Fruit fly (Drosophila melanogaster): ENCODE data around the gene RnrL.

The RnrL gene

dm6 chr2L:10351130-10351529, 23.4 kb upstream of the RnrL start:
- TF ChIP-seq Sox102F (GFP tag; optimal IDR thresholded peaks at IDR 0.05) (no peak), Ets96B (tag; optimal IDR thresholded peaks at IDR 0.05) (no peak), CG6163 (GFP tag; IDR thresholded peaks at IDR 0.05) (no peak), Hr39 (GFP tag; optimal IDR thresholded peaks at IDR 0.05) (no peak), CG6276 (GFP tag; optimal IDR thresholded peaks at IDR 0.05) (no peak), Ets21C (GFP tag; optimal IDR thresholded peaks at IDR 0.05) (no peak), topi (GFP tag; optimal IDR thresholded peaks at IDR 0.05) (no peak), Hr4 (GFP tag; optimal IDR thresholded peaks at IDR 0.05) (no peak), CG16779 (tag; optimal IDR thresholded peaks at IDR 0.05) (no peak), net (GFP tag; optimal IDR thresholded peaks at IDR 0.05) (no peak), Lpt (GFP tag; optimal IDR thresholded peaks at IDR 0.05) (no peak), vri (GFP tag; optimal IDR thresholded peaks at IDR 0.05) (no peak), dac (GFP tag; optimal IDR thresholded peaks at IDR 0.05) (no peak), CG4318 (GFP tag; optimal IDR thresholded peaks at IDR 0.05) (no peak), Eip93F (GFP tag; optimal IDR thresholded peaks at IDR 0.05) (no peak), OdsH (GFP tag; optimal IDR thresholded peaks at IDR 0.05) (no peak), achi (GFP tag; optimal IDR thresholded peaks at IDR 0.05) (no peak), CG8319 (GFP tag; optimal IDR thresholded peaks at IDR 0.05) (no peak), Eip78C (GFP tag) (no peak)

- TF ChIP-seq CG11902 (GFP tag; optimal IDR thresholded peaks at IDR 0.05) = no peak
- no peak for TF ChIP-seq achi (GFP tag; optimal IDR thresholded peaks at IDR 0.05)
- TF ChIP-seq Sox102F (GFP tag; optimal IDR thresholded peaks at IDR 0.05) = no peak
- TF ChIP-seq fd59A (GFP tag; optimal IDR thresholded peaks at IDR 0.05) = no peak
- TF ChIP-seq Met (GFP tag; optimal IDR thresholded peaks at IDR 0.05) = no peak
These were observed 16.4 kb upstream of the RnrL start, which contains the start of gene Frmd5 for dm6 chr2L:10344029-10344606. Frmd5 (plus strand) TSS chr2L:10344442.

- TF ChIP-seq CG10631 (GFP tag; optimal IDR thresholded peaks at IDR 0.05) (no peak), CG16779 (tag; optimal IDR thresholded peaks at IDR 0.05) (no peak), CG3919 (GFP tag; optimal IDR thresholded peaks at IDR 0.05) (no peak), Eip78C (GFP tag) (no peak), Lpt (GFP tag; optimal IDR thresholded peaks at IDR 0.05) (no peak), Ets21C (GFP tag; optimal IDR thresholded peaks at IDR 0.05) (no peak), Met (GFP tag; optimal IDR thresholded peaks at IDR 0.05) (no peak), cyc (GFP tag; optimal IDR thresholded peaks at IDR 0.05) (no peak), topi (GFP tag; optimal IDR thresholded peaks at IDR 0.05) (no peak), Hr4 (GFP tag; optimal IDR thresholded peaks at IDR 0.05) (no peak), CG6854 (GFP tag; optimal IDR thresholded peaks at IDR 0.05) (no peak), OdsH (GFP tag; optimal IDR thresholded peaks at IDR 0.05) (no peak), Sox14 (GFP tag; optimal IDR thresholded peaks at IDR 0.05) (no peak)
These were observed 14.7 kb upstream of the RnrL start, which contains the start of gene Sps2 for dm6 chr2L:10342471-10342870. Sps2 (plus strand) TSS chr2L:10342594.

- no peak for TF ChIP-seq CG11294 (GFP tag; IDR thresholded peaks at IDR 0.05)
- no peak for TF ChIP-seq CG8319 (GFP tag; optimal IDR thresholded peaks at IDR 0.05)
- no peak for TF ChIP-seq CG1621 (tag; optimal IDR thresholded peaks at IDR 0.05)
- TF ChIP-seq CG10669 (GFP tag; optimal IDR thresholded peaks at IDR 0.05) = no peak
- TF ChIP-seq CG3919 (GFP tag; optimal IDR thresholded peaks at IDR 0.05) = no peak
- TF ChIP-seq dsx (GFP tag; optimal IDR thresholded peaks at IDR 0.05; ENCODE audit: poor library complexity, severe bottlenecking) = peak; percentile 27
- peak; percentile 25 for TF ChIP-seq CG8632 (GFP tag; optimal IDR thresholded peaks at IDR 0.05)
- no peak for TF ChIP-seq CG6276 (GFP tag; optimal IDR thresholded peaks at IDR 0.05)
- peak; percentile 3 for TF ChIP-seq Sox14 (GFP tag; optimal IDR thresholded peaks at IDR 0.05)
- TF ChIP-seq net (GFP tag; optimal IDR thresholded peaks at IDR 0.05) = no peak
- TF ChIP-seq Lpt (GFP tag; optimal IDR thresholded peaks at IDR 0.05) = no peak
- no peak for TF ChIP-seq Ets21C (GFP tag; optimal IDR thresholded peaks at IDR 0.05)
- TF ChIP-seq Ets96B (tag; optimal IDR thresholded peaks at IDR 0.05) = peak; percentile 26
- TF ChIP-seq Eip78C (GFP tag) = no peak
- TF ChIP-seq CG6792 (GFP tag; optimal IDR thresholded peaks at IDR 0.05) = no peak
- TF ChIP-seq CG6808 (GFP tag; optimal IDR thresholded peaks at IDR 0.05) = no peak
- TF ChIP-seq salr (GFP tag; optimal IDR thresholded peaks at IDR 0.05) = no peak
- TF ChIP-seq dac (GFP tag; optimal IDR thresholded peaks at IDR 0.05) = no peak
- TF ChIP-seq esn (GFP tag; optimal IDR thresholded peaks at IDR 0.05) = peak; percentile 29
- no peak for TF ChIP-seq fd59A (GFP tag; optimal IDR thresholded peaks at IDR 0.05)
- TF ChIP-seq CG15336 (GFP tag; IDR thresholded peaks at IDR 0.05) = no peak; the same call in 1 of the 2 replicates
- no peak for TF ChIP-seq CG6854 (GFP tag; optimal IDR thresholded peaks at IDR 0.05)
- no peak for TF ChIP-seq CG4318 (GFP tag; optimal IDR thresholded peaks at IDR 0.05)
- TF ChIP-seq Hr38 (GFP tag; optimal IDR thresholded peaks at IDR 0.05) = no peak
- TF ChIP-seq cyc (GFP tag; optimal IDR thresholded peaks at IDR 0.05) = no peak
- TF ChIP-seq Eip93F (GFP tag; optimal IDR thresholded peaks at IDR 0.05) = peak; percentile 17
- no peak for TF ChIP-seq CG34406 (GFP tag; optimal IDR thresholded peaks at IDR 0.05)
- no peak for TF ChIP-seq CG11762 (GFP tag; optimal IDR thresholded peaks at IDR 0.05; ENCODE audit: insufficient read depth)
- no peak for TF ChIP-seq CG7368 (GFP tag; optimal IDR thresholded peaks at IDR 0.05)
- TF ChIP-seq pdm3 (GFP tag; optimal IDR thresholded peaks at IDR 0.05) = peak; percentile 23
- TF ChIP-seq CG8119 (GFP tag; IDR thresholded peaks at IDR 0.05) = no peak
These were observed 13.7 kb upstream of the RnrL start, which contains the start of gene CG31715 for dm6 chr2L:10341405-10341804. CG31715 (plus strand) TSS chr2L:10341616.
